Fruit fly (Drosophila melanogaster) whole organism, prepupa: ENCODE results near the gene CG14629.

Source experiments
- Blimp-1 ChIP-seq: fragments of 200-800 bp; sonication (Bioruptor generic); optimal IDR thresholded peaks from 3 replicates; lab custom pipeline; 2017; ENCODE audit warnings: missing biosample characterization, missing genetic modification characterization, mild to moderate bottlenecking, moderate library complexity, missing genetic modification reagents
- CG11902 ChIP-seq: fragments of 200-800 bp; sonication (Bioruptor generic); optimal IDR thresholded peaks from 3 replicates; lab custom pipeline; 2016; ENCODE audit warnings: missing biosample characterization, missing genetic modification characterization
- CG15336 ChIP-seq: fragments of 200-800 bp; sonication (Bioruptor generic); IDR thresholded peaks from 2 replicates; pipeline ENCODE4 v1.3.6; 2022; ENCODE audit warnings: missing biosample characterization, missing genetic modification characterization
- CG1621 ChIP-seq: fragments of 200-800 bp; sonication (Bioruptor generic); optimal IDR thresholded peaks from 3 replicates; lab custom pipeline; 2018; ENCODE audit warnings: missing biosample characterization, mild to moderate bottlenecking, missing genetic modification characterization
- CG31627 ChIP-seq: fragments of 200-800 bp; sonication (Bioruptor generic); optimal IDR thresholded peaks from 3 replicates; lab custom pipeline; 2016; ENCODE audit warnings: missing biosample characterization, missing genetic modification characterization
- CG32006 ChIP-seq: fragments of 200-800 bp; sonication (Bioruptor generic); optimal IDR thresholded peaks from 3 replicates; lab custom pipeline; 2017; ENCODE audit warnings: missing biosample characterization, mild to moderate bottlenecking, missing genetic modification characterization
- CG34406 ChIP-seq: fragments of 200-800 bp; sonication (Bioruptor generic); optimal IDR thresholded peaks from 3 replicates; lab custom pipeline; 2016; ENCODE audit warnings: missing biosample characterization, missing genetic modification characterization
- CG3919 ChIP-seq: fragments of 200-800 bp; sonication (Bioruptor generic); optimal IDR thresholded peaks from 3 replicates; lab custom pipeline; 2016; ENCODE audit warnings: missing biosample characterization, missing genetic modification characterization
- CG4318 ChIP-seq: fragments of 200-800 bp; sonication (Bioruptor generic); optimal IDR thresholded peaks from 3 replicates; lab custom pipeline; 2017; ENCODE audit warnings: missing biosample characterization, mild to moderate bottlenecking, missing genetic modification characterization
- CG6792 ChIP-seq: fragments of 200-800 bp; sonication (Bioruptor generic); optimal IDR thresholded peaks from 3 replicates; lab custom pipeline; 2016; ENCODE audit warnings: missing biosample characterization, missing genetic modification characterization
- CG6854 ChIP-seq: fragments of 200-800 bp; sonication (Bioruptor generic); optimal IDR thresholded peaks from 2 replicates; lab custom pipeline; 2017; ENCODE audit warnings: missing biosample characterization, mild to moderate bottlenecking, missing genetic modification characterization
- CG7368 ChIP-seq: fragments of 200-800 bp; sonication (Bioruptor generic); optimal IDR thresholded peaks from 3 replicates; lab custom pipeline; 2016; ENCODE audit warnings: missing biosample characterization, missing genetic modification characterization
- CG8119 ChIP-seq: fragments of 200-800 bp; sonication (Bioruptor generic); IDR thresholded peaks from 3 replicates; pipeline ENCODE4 v1.3.6; 2022; ENCODE audit warnings: missing biosample characterization, missing genetic modification characterization
- CG9139 ChIP-seq: fragments of 200-800 bp; sonication (Bioruptor generic); optimal IDR thresholded peaks from 3 replicates; lab custom pipeline; 2017; ENCODE audit warnings: missing biosample characterization, mild to moderate bottlenecking, missing genetic modification characterization
- Eip75B ChIP-seq: fragments of 200-800 bp; sonication (Bioruptor generic); optimal IDR thresholded peaks from 3 replicates; lab custom pipeline; 2016; ENCODE audit warnings: missing biosample characterization, missing genetic modification characterization
- Eip78C ChIP-seq: fragments of 200-800 bp; sonication (Bioruptor generic); peaks from one replicate; lab custom pipeline; 2016; ENCODE audit warnings: missing biosample characterization, missing genetic modification characterization
- Eip93F ChIP-seq: fragments of 200-800 bp; sonication (Bioruptor generic); optimal IDR thresholded peaks from 2 replicates; lab custom pipeline; 2016; ENCODE audit warnings: missing biosample characterization, mild to moderate bottlenecking, missing genetic modification characterization
- Hr39 ChIP-seq: fragments of 200-800 bp; sonication (Bioruptor generic); optimal IDR thresholded peaks from 2 replicates; lab custom pipeline; 2016; ENCODE audit warnings: missing biosample characterization, missing genetic modification characterization
- Hr4 ChIP-seq: fragments of 200-800 bp; sonication (Bioruptor generic); optimal IDR thresholded peaks from 3 replicates; lab custom pipeline; 2016; ENCODE audit warnings: missing biosample characterization, missing genetic modification characterization
- Lpt ChIP-seq: fragments of 200-800 bp; sonication (Bioruptor generic); optimal IDR thresholded peaks from 3 replicates; lab custom pipeline; 2016; ENCODE audit warnings: missing biosample characterization, missing genetic modification characterization
- Met ChIP-seq: fragments of 200-800 bp; sonication (Bioruptor generic); optimal IDR thresholded peaks from 3 replicates; lab custom pipeline; 2016; ENCODE audit warnings: missing biosample characterization, missing genetic modification characterization
- OdsH ChIP-seq: fragments of 200-800 bp; sonication (Bioruptor generic); optimal IDR thresholded peaks from 3 replicates; lab custom pipeline; 2016; ENCODE audit warnings: missing biosample characterization, missing genetic modification characterization
- Smox ChIP-seq: fragments of 200-800 bp; sonication (Bioruptor generic); optimal IDR thresholded peaks from 3 replicates; lab custom pipeline; 2016; ENCODE audit warnings: missing biosample characterization, missing genetic modification characterization
- Sox14 ChIP-seq: fragments of 200-800 bp; sonication (Bioruptor generic); optimal IDR thresholded peaks from 3 replicates; lab custom pipeline; 2016; ENCODE audit warnings: missing biosample characterization, missing genetic modification characterization
- Sox15 ChIP-seq: fragments of 200-800 bp; sonication (Bioruptor generic); optimal IDR thresholded peaks from 3 replicates; lab custom pipeline; 2016; ENCODE audit warnings: missing biosample characterization, missing genetic modification characterization
- achi ChIP-seq: fragments of 200-800 bp; sonication (Bioruptor generic); optimal IDR thresholded peaks from 3 replicates; lab custom pipeline; 2016; ENCODE audit warnings: missing biosample characterization, missing genetic modification characterization
- eg ChIP-seq: fragments of 200-800 bp; sonication (Bioruptor generic); IDR thresholded peaks from 3 replicates; pipeline ENCODE4 v1.3.6; 2022; ENCODE audit warnings: missing biosample characterization, missing genetic modification characterization
- fd59A ChIP-seq: fragments of 200-800 bp; sonication (Bioruptor generic); optimal IDR thresholded peaks from 2 replicates; lab custom pipeline; 2017; ENCODE audit warnings: missing biosample characterization, mild to moderate bottlenecking, missing genetic modification characterization, missing genetic modification reagents
- fkh ChIP-seq: fragments of 200-800 bp; sonication (Bioruptor generic); optimal IDR thresholded peaks from 3 replicates; lab custom pipeline; 2017; ENCODE audit warnings: missing biosample characterization, mild to moderate bottlenecking, missing genetic modification characterization, moderate library complexity
- lz ChIP-seq: fragments of 200-800 bp; sonication (Bioruptor generic); optimal IDR thresholded peaks from 3 replicates; lab custom pipeline; 2016; ENCODE audit warnings: missing biosample characterization, missing genetic modification characterization
- net ChIP-seq: fragments of 200-800 bp; sonication (Bioruptor generic); optimal IDR thresholded peaks from 3 replicates; lab custom pipeline; 2016; ENCODE audit warnings: missing biosample characterization, missing genetic modification characterization
- ss ChIP-seq, 2 experiments: fragments of 200-800 bp; sonication (Bioruptor generic); optimal IDR thresholded peaks; 2 replicates in 1 of 2; 3 replicates in 1 of 2; lab custom pipeline; 2017 to 2018; ENCODE audit warnings: mild to moderate bottlenecking in 2 of 2, missing biosample characterization in 2 of 2, missing genetic modification characterization in 2 of 2, moderate library complexity in 1 of 2
- svp ChIP-seq: fragments of 200-800 bp; sonication (Bioruptor generic); peaks from one replicate; lab custom pipeline; 2016; ENCODE audit warnings: missing biosample characterization, missing genetic modification characterization
- topi ChIP-seq: fragments of 200-800 bp; sonication (Bioruptor generic); optimal IDR thresholded peaks from 3 replicates; lab custom pipeline; 2016; ENCODE audit warnings: missing biosample characterization, missing genetic modification characterization
- vri ChIP-seq: fragments of 200-800 bp; sonication (Bioruptor generic); optimal IDR thresholded peaks from 3 replicates; lab custom pipeline; 2016; ENCODE audit warnings: missing biosample characterization, mild to moderate bottlenecking, missing genetic modification characterization

Gene CG14629

DNA sequence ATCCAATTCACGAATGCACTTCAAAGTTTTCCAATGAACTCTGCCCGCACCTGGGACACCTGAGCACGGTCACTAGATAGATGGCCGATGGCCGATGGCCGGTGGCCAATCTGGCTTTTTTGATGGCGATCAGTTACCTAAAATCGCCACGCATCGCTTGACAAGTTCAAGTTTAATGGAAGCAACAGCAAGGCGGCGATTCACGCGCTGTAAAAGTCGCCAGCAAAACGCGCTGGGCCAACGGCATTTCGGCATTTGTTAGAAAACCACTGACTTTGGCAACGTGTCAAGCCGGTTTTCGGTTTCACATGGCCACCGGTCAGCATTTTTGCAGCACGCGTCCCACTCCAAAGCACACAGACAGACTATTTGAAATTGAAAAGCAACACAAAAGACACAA, 43.0 kb downstream of the CG14629 start:
- TF ChIP-seq CG15336 (GFP tag; lab: Robert Waterston, UW), result no peak
- TF ChIP-seq CG31627 (GFP tag; lab: Kevin White, UChicago), result no peak
- no peak for TF ChIP-seq eg (GFP tag; lab: Robert Waterston, UW)
- TF ChIP-seq fd59A (GFP tag; lab: Kevin White, UChicago), result no peak
- no peak for TF ChIP-seq CG8119 (GFP tag; lab: Robert Waterston, UW)
- no peak for TF ChIP-seq Met (GFP tag; lab: Kevin White, UChicago)
- no peak for TF ChIP-seq CG4318
- no peak for TF ChIP-seq Eip93F (GFP tag; lab: Kevin White, UChicago)
- TF ChIP-seq Hr4 (GFP tag; lab: Kevin White, UChicago), result no peak
- no peak for TF ChIP-seq Sox14 (GFP tag; lab: Kevin White, UChicago)
- TF ChIP-seq CG6854 (GFP tag; lab: Kevin White, UChicago), result no peak
- TF ChIP-seq CG34406 (GFP tag; lab: Kevin White, UChicago), result no peak
- no peak for TF ChIP-seq Eip78C (GFP tag; lab: Kevin White, UChicago)
- no peak for TF ChIP-seq net (GFP tag; lab: Kevin White, UChicago)
- no peak for TF ChIP-seq CG1621 (tag; lab: Kevin White, UChicago)
- no peak for TF ChIP-seq achi (GFP tag; lab: Kevin White, UChicago)
- no peak for TF ChIP-seq Sox15
- TF ChIP-seq fkh (GFP tag; lab: Kevin White, UChicago), result no peak
- TF ChIP-seq Blimp-1 (GFP tag; lab: Kevin White, UChicago), result no peak
- no peak for TF ChIP-seq CG32006 (GFP tag; lab: Kevin White, UChicago)

DNA sequence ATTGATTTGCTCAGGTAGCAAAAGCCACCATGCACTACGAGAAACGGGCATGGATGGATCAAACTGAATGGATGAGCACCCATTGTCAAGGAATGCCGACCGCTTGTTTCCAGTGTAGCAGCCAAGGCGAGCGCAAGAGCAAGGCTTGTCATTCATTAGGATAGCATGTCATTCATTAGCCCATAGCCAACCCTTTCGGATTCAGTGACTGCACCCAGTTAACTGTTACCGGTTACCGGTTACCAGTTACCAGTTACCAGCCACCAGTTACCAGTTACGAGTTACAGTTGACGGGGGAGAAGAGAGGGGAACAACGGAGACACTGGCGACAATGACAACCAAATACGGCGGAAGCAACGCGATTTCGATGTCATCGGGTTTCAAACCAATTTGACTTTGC, 48.3 kb downstream of the CG14629 start:
- TF ChIP-seq OdsH (GFP tag; lab: Kevin White, UChicago) (no peak), topi (peak; percentile 14), ss (GFP tag; optimal IDR thresholded peaks at IDR 0.05; lab: Kevin White, UChicago) (peak in 1 of 2 experiments; percentile 25), CG3919 (GFP tag; lab: Kevin White, UChicago) (peak; percentile 10), CG7368 (GFP tag; lab: Kevin White, UChicago) (no peak), lz (GFP tag; lab: Kevin White, UChicago) (no peak), Lpt (GFP tag; lab: Kevin White, UChicago) (no peak), CG9139 (GFP tag; lab: Kevin White, UChicago) (no peak), CG6854 (GFP tag; lab: Kevin White, UChicago) (no peak), svp (GFP tag; lab: Kevin White, UChicago) (no peak), vri (GFP tag; lab: Kevin White, UChicago) (no peak), Eip75B (GFP tag; lab: Kevin White, UChicago) (peak; percentile 0), Eip93F (GFP tag; lab: Kevin White, UChicago) (no peak), Hr39 (GFP tag; lab: Kevin White, UChicago) (no peak), Sox15 (no peak), CG6792 (GFP tag; lab: Kevin White, UChicago) (no peak), Eip78C (GFP tag; lab: Kevin White, UChicago) (peak; percentile 53), Smox (no peak), CG11902 (GFP tag; lab: Kevin White, UChicago) (peak; percentile 11)
